Fruit fly (Drosophila melanogaster): ENCODE results near the gene brat.

- TF ChIP-seq psq (optimal IDR thresholded peaks at IDR 0.05) (no peak), Myc (optimal IDR thresholded peaks at IDR 0.05) (no peak), h (optimal IDR thresholded peaks at IDR 0.05) (no peak), ttk (optimal IDR thresholded peaks at IDR 0.05) (no peak), Sin3A (optimal IDR thresholded peaks at IDR 0.05) (no peak)
Measured at dm6 chr2L:19109625-19110204, 23.9 kb upstream of the brat start, which contains the start of gene amd.

Data from Kc167 (cell line).